Fruit fly (Drosophila melanogaster) whole organism, embryonic: Measurements from ENCODE around the gene neb.
A peak's percentile ranks its signal among the peaks of the same experiment; 100 is the strongest.

Experiments
- Adf1 ChIP-seq: fragments of 200-800 bp; sonication (Bioruptor generic); IDR thresholded peaks from 2 replicates; pipeline ENCODE4 v1.3.6; 2022; ENCODE audit warnings: missing biosample characterization, missing genetic modification characterization
- Asciz ChIP-seq: fragments of 200-800 bp; sonication (Bioruptor generic); optimal IDR thresholded peaks from 2 replicates; lab custom pipeline; 2017; ENCODE audit warnings: missing biosample characterization, mild to moderate bottlenecking, missing genetic modification characterization, missing genetic modification reagents
- Atf-2 ChIP-seq: fragments of 200-800 bp; sonication (Bioruptor generic); optimal IDR thresholded peaks from 2 replicates; lab custom pipeline; 2016; ENCODE audit warnings: missing biosample characterization, missing genetic modification characterization
- Atf6 ChIP-seq: fragments of 200-800 bp; sonication (Bioruptor generic); IDR thresholded peaks from 2 replicates; pipeline ENCODE4 v1.3.6; 2022; ENCODE audit warnings: missing biosample characterization, missing genetic modification characterization
- CG10321 ChIP-seq: fragments of 200-800 bp; sonication (Bioruptor generic); IDR thresholded peaks from 2 replicates; pipeline ENCODE4 v1.3.6; 2022; ENCODE audit warnings: missing biosample characterization, missing genetic modification characterization
- CG10654 ChIP-seq: fragments of 200-800 bp; sonication (Bioruptor generic); optimal IDR thresholded peaks from 2 replicates; lab custom pipeline; 2016; ENCODE audit warnings: missing biosample characterization, missing genetic modification characterization
- CG11093 ChIP-seq: fragments of 200-800 bp; sonication (Bioruptor generic); IDR thresholded peaks from 3 replicates; pipeline ENCODE4 v1.3.6; 2022; ENCODE audit warnings: missing biosample characterization, missing genetic modification characterization
- CG11456 ChIP-seq: fragments of 200-800 bp; sonication (Bioruptor generic); IDR thresholded peaks from 3 replicates; pipeline ENCODE4 v1.3.6; 2022; ENCODE audit warnings: missing biosample characterization, missing genetic modification characterization
- CG15073 ChIP-seq: fragments of 200-800 bp; sonication (Bioruptor generic); optimal IDR thresholded peaks from 2 replicates; lab custom pipeline; 2016; ENCODE audit warnings: missing biosample characterization, missing genetic modification characterization
- CG15514 ChIP-seq: fragments of 200-800 bp; sonication (Bioruptor generic); optimal IDR thresholded peaks from 3 replicates; lab custom pipeline; 2017; ENCODE audit warnings: missing biosample characterization, missing genetic modification characterization, mild to moderate bottlenecking, moderate library complexity, missing genetic modification reagents
- CG18262 ChIP-seq: fragments of 200-800 bp; optimal IDR thresholded peaks from 3 replicates; lab custom pipeline; 2019; ENCODE audit warnings: missing biosample characterization, mild to moderate bottlenecking, missing genetic modification characterization, moderate library complexity
- CG18619 ChIP-seq: fragments of 200-800 bp; sonication (Bioruptor generic); optimal IDR thresholded peaks from 3 replicates; lab custom pipeline; 2017; ENCODE audit warnings: missing biosample characterization, mild to moderate bottlenecking, missing genetic modification characterization
- CG2875 ChIP-seq: fragments of 200-800 bp; sonication (Bioruptor generic); optimal IDR thresholded peaks from 2 replicates; lab custom pipeline; 2017; ENCODE audit warnings: missing biosample characterization, mild to moderate bottlenecking, missing genetic modification characterization, missing genetic modification reagents
- CG34376 ChIP-seq: fragments of 200-800 bp; sonication (Bioruptor generic); optimal IDR thresholded peaks from 2 replicates; lab custom pipeline; 2018; ENCODE audit warnings: missing biosample characterization, mild to moderate bottlenecking, missing genetic modification characterization
- CG4328 ChIP-seq: fragments of 200-800 bp; sonication (Bioruptor generic); optimal IDR thresholded peaks from 3 replicates; lab custom pipeline; 2017; ENCODE audit warnings: missing biosample characterization, missing genetic modification reagents, missing genetic modification characterization
- CG43689 ChIP-seq: fragments of 200-800 bp; sonication (Bioruptor generic); IDR thresholded peaks from 2 replicates; pipeline ENCODE4 v1.3.6; 2022; ENCODE audit warnings: missing biosample characterization, missing genetic modification characterization
- CG4820 ChIP-seq: fragments of 200-800 bp; sonication (Bioruptor generic); optimal IDR thresholded peaks from 3 replicates; lab custom pipeline; 2016; ENCODE audit warnings: missing biosample characterization, missing genetic modification characterization
- CG6765 ChIP-seq: fragments of 200-800 bp; sonication (Bioruptor generic); optimal IDR thresholded peaks from 3 replicates; lab custom pipeline; 2017; ENCODE audit warnings: missing biosample characterization, mild to moderate bottlenecking, missing genetic modification characterization
- CG9609 ChIP-seq: fragments of 200-800 bp; sonication (Bioruptor generic); optimal IDR thresholded peaks from 3 replicates; lab custom pipeline; 2016; ENCODE audit warnings: missing biosample characterization, missing genetic modification characterization
- CG9817 ChIP-seq: fragments of 200-800 bp; sonication (Bioruptor generic); optimal IDR thresholded peaks from 2 replicates; lab custom pipeline; 2018; ENCODE audit warnings: missing biosample characterization, mild to moderate bottlenecking, missing genetic modification characterization, moderate library complexity
- CG9876 ChIP-seq: fragments of 200-800 bp; sonication (Bioruptor generic); optimal IDR thresholded peaks from 2 replicates; lab custom pipeline; 2016; ENCODE audit warnings: missing biosample characterization, missing genetic modification characterization
- D19B ChIP-seq: fragments of 200-800 bp; sonication (Bioruptor generic); optimal IDR thresholded peaks from 2 replicates; lab custom pipeline; 2017; ENCODE audit warnings: missing biosample characterization, mild to moderate bottlenecking, missing genetic modification characterization
- Dek ChIP-seq: fragments of 200-800 bp; sonication (Bioruptor generic); optimal IDR thresholded peaks from 3 replicates; lab custom pipeline; 2019; ENCODE audit warnings: missing biosample characterization, mild to moderate bottlenecking, missing genetic modification characterization, moderate library complexity
- Dip3 ChIP-seq: fragments of 200-800 bp; sonication (Bioruptor generic); optimal IDR thresholded peaks from 3 replicates; lab custom pipeline; 2016; ENCODE audit warnings: missing biosample characterization, missing genetic modification characterization
- Hsf ChIP-seq: fragments of 200-800 bp; sonication (Bioruptor generic); optimal IDR thresholded peaks from 3 replicates; lab custom pipeline; 2016; ENCODE audit warnings: missing biosample characterization, missing genetic modification characterization
- Kr ChIP-seq: fragments of 200-800 bp; sonication (Bioruptor generic); optimal IDR thresholded peaks from 2 replicates; lab custom pipeline; 2017; ENCODE audit warnings: missing biosample characterization, mild to moderate bottlenecking, missing genetic modification characterization
- Mes4 ChIP-seq: fragments of 200-800 bp; sonication (Bioruptor generic); optimal IDR thresholded peaks from 2 replicates; lab custom pipeline; 2016; ENCODE audit warnings: missing biosample characterization, missing genetic modification characterization
- Myb ChIP-seq: fragments of 200-800 bp; sonication (Bioruptor generic); optimal IDR thresholded peaks from 2 replicates; lab custom pipeline; 2016; ENCODE audit warnings: missing biosample characterization, missing genetic modification characterization
- NC2β ChIP-seq: fragments of 200-800 bp; sonication (Bioruptor generic); optimal IDR thresholded peaks from 2 replicates; lab custom pipeline; 2016; ENCODE audit warnings: missing biosample characterization, missing genetic modification characterization
- NFAT ChIP-seq: fragments of 200-800 bp; sonication (Bioruptor generic); IDR thresholded peaks from 2 replicates; pipeline ENCODE4 v1.3.6; 2022; ENCODE audit warnings: missing biosample characterization, missing genetic modification characterization
- Opbp ChIP-seq: fragments of 200-800 bp; sonication (Bioruptor generic); IDR thresholded peaks from 3 replicates; pipeline ENCODE4 v1.3.6; 2022; ENCODE audit warnings: missing biosample characterization, missing genetic modification characterization; ENCODE audit not compliant: partially characterized antibody
- Rfx ChIP-seq: fragments of 200-800 bp; sonication (Bioruptor generic); IDR thresholded peaks from 2 replicates; pipeline ENCODE4 v1.3.6; 2022; ENCODE audit warnings: missing biosample characterization, missing genetic modification characterization
- Stat92E ChIP-seq, 3 experiments: fragments of >200 bp in 2 of 3; fragments of 200-800 bp in 1 of 3; sonication (Bioruptor generic) in 1 of 3; optimal IDR thresholded peaks; 2 replicates each; lab custom pipeline; 2017 to 2019; ENCODE audit warnings: missing biosample characterization in 3 of 3, missing genetic modification characterization in 3 of 3, mild to moderate bottlenecking in 1 of 3, moderate library complexity in 1 of 3
- Tbp ChIP-seq: fragments of >200 bp; optimal IDR thresholded peaks from 2 replicates; lab custom pipeline; 2018; ENCODE audit warnings: missing biosample characterization, missing genetic modification characterization
- corto ChIP-seq: fragments of 200-800 bp; sonication (Bioruptor generic); optimal IDR thresholded peaks from 2 replicates; lab custom pipeline; 2016; ENCODE audit warnings: missing biosample characterization, mild to moderate bottlenecking, missing genetic modification characterization, moderate library complexity
- fd3F ChIP-seq: fragments of 200-800 bp; sonication (Bioruptor generic); optimal IDR thresholded peaks from 2 replicates; lab custom pipeline; 2018; ENCODE audit warnings: missing biosample characterization, mild to moderate bottlenecking, missing genetic modification characterization, moderate library complexity
- fd64A ChIP-seq: fragments of 200-800 bp; sonication (Bioruptor generic); optimal IDR thresholded peaks from 3 replicates; lab custom pipeline; 2018; ENCODE audit warnings: missing biosample characterization, mild to moderate bottlenecking, missing genetic modification characterization
- fd96Cb ChIP-seq: fragments of 200-800 bp; sonication (Bioruptor generic); optimal IDR thresholded peaks from 2 replicates; lab custom pipeline; 2018; ENCODE audit warnings: missing biosample characterization, mild to moderate bottlenecking, missing genetic modification characterization, moderate library complexity
- fru ChIP-seq: fragments of >200 bp; optimal IDR thresholded peaks from 2 replicates; lab custom pipeline; 2017
- hb ChIP-seq: fragments of 200-800 bp; sonication (Bioruptor generic); IDR thresholded peaks from 3 replicates; pipeline ENCODE4 v1.3.6; 2022; ENCODE audit warnings: missing biosample characterization, missing genetic modification characterization; ENCODE audit not compliant: partially characterized antibody
- hth ChIP-seq: fragments of >200 bp; optimal IDR thresholded peaks from 2 replicates; lab custom pipeline; 2017; ENCODE audit warnings: inconsistent platforms
- ind ChIP-seq: fragments of 200-800 bp; sonication (Bioruptor generic); optimal IDR thresholded peaks from 3 replicates; lab custom pipeline; 2016; ENCODE audit warnings: missing biosample characterization, missing genetic modification characterization
- klu ChIP-seq: fragments of 200-800 bp; sonication (Bioruptor generic); IDR thresholded peaks from 2 replicates; pipeline ENCODE4 v1.3.6; 2022; ENCODE audit warnings: missing biosample characterization, missing genetic modification characterization
- lmd ChIP-seq: fragments of 200-800 bp; sonication (Bioruptor generic); IDR thresholded peaks from 2 replicates; pipeline ENCODE4 v1.3.6; 2022; ENCODE audit warnings: missing biosample characterization, missing genetic modification characterization
- nom ChIP-seq: fragments of 200-800 bp; sonication (Bioruptor generic); optimal IDR thresholded peaks from 2 replicates; lab custom pipeline; 2017; ENCODE audit warnings: missing biosample characterization, missing genetic modification characterization, mild to moderate bottlenecking, moderate library complexity, missing genetic modification reagents
- prd ChIP-seq, 3 experiments: fragments of >200 bp in 2 of 3; fragments of 200-800 bp in 1 of 3; sonication (Bioruptor generic) in 1 of 3; optimal IDR thresholded peaks in 2 of 3; IDR thresholded peaks in 1 of 3; 2 replicates in 2 of 3; 3 replicates in 1 of 3; pipeline versions ENCODE4 v1.3.6 to Lab custom; 2017 to 2022; ENCODE audit warnings: missing biosample characterization in 1 of 3, missing genetic modification characterization in 1 of 3
- row ChIP-seq: fragments of 200-800 bp; sonication (Bioruptor generic); IDR thresholded peaks from 3 replicates; pipeline ENCODE4 v1.3.6; 2022; ENCODE audit warnings: missing biosample characterization, missing genetic modification characterization
- sisA ChIP-seq: fragments of 200-800 bp; sonication (Bioruptor generic); IDR thresholded peaks from 2 replicates; pipeline ENCODE4 v1.3.6; 2022; ENCODE audit warnings: missing biosample characterization, missing genetic modification characterization
- tio ChIP-seq: fragments of 200-800 bp; sonication (Bioruptor generic); optimal IDR thresholded peaks from 2 replicates; lab custom pipeline; 2017; ENCODE audit warnings: missing biosample characterization, missing genetic modification characterization, inconsistent platforms

neb gene

dm6 chr2L:20082965-20083855, 7.7 kb downstream of the neb start (continued):
- TF ChIP-seq fd64A (GFP tag; lab: Kevin White, UChicago) (no peak), CG2875 (GFP tag; lab: Kevin White, UChicago) (no peak), tio (GFP tag; lab: Kevin White, UChicago) (peak; percentile 4), CG15514 (no peak), Tbp (no peak), CG4328 (GFP tag; lab: Kevin White, UChicago) (no peak), CG34376 (GFP tag; lab: Kevin White, UChicago) (peak; percentile 43), row (GFP tag; lab: Robert Waterston, UW) (peak; percentile 27; the same call in 1 of the 3 replicates), Rfx (GFP tag; lab: Robert Waterston, UW) (0 out of 2 replicates have a peak, but pooled peaks have one; percentile 33), Kr (no peak), hth (lab: Kevin White, UChicago) (no peak), prd (optimal IDR thresholded peaks at IDR 0.05; lab: Kevin White, UChicago) (no peak), prd (GFP tag; IDR thresholded peaks at IDR 0.05; lab: Robert Waterston, UW) (peak; percentile 18; the same call in 1 of the 3 replicates), Atf6 (no peak), CG10654 (GFP tag; lab: Kevin White, UChicago) (no peak), CG15073 (no peak), NC2β (GFP tag; lab: Kevin White, UChicago) (no peak), lmd (GFP tag; lab: Robert Waterston, UW) (no peak; the same call in 1 of the 2 replicates), Hsf (no peak), Opbp (no peak), CG4820 (GFP tag; lab: Kevin White, UChicago) (no peak), D19B (GFP tag; lab: Kevin White, UChicago) (no peak), fru (lab: Kevin White, UChicago) (no peak), CG11456 (GFP tag; lab: Robert Waterston, UW) (no peak), Atf-2 (GFP tag; lab: Kevin White, UChicago) (no peak), CG9817 (tag; lab: Kevin White, UChicago) (peak; percentile 19), CG10321 (no peak), Adf1 (GFP tag; lab: Robert Waterston, UW) (peak; percentile 27; the same call in 1 of the 2 replicates), klu (GFP tag; lab: Robert Waterston, UW) (no peak), Stat92E (GFP tag; optimal IDR thresholded peaks at IDR 0.05; lab: Kevin White, UChicago) (no peak), fd3F (no peak), sisA (GFP tag; lab: Robert Waterston, UW) (no peak), CG9876 (GFP tag; lab: Kevin White, UChicago) (no peak), corto (GFP tag; lab: Kevin White, UChicago) (peak; percentile 64), nom (GFP tag; lab: Kevin White, UChicago) (no peak), CG43689 (GFP tag; lab: Robert Waterston, UW) (no peak), Dek (tag; lab: Kevin White, UChicago) (no peak), ind (GFP tag; lab: Kevin White, UChicago) (no peak), fd96Cb (tag; lab: Kevin White, UChicago) (peak; percentile 15), CG11093 (GFP tag; lab: Robert Waterston, UW) (0 out of 3 replicates have a peak, but pooled peaks have one; percentile 4), CG9609 (GFP tag; lab: Kevin White, UChicago) (no peak), CG6765 (peak; percentile 18), CG18262 (tag; lab: Kevin White, UChicago) (no peak), Myb (no peak), Dip3 (GFP tag; lab: Kevin White, UChicago) (no peak), CG18619 (GFP tag; lab: Kevin White, UChicago) (no peak), Mes4 (GFP tag; lab: Kevin White, UChicago) (no peak), Asciz (GFP tag; lab: Kevin White, UChicago) (peak; percentile 36), hb (GFP tag; lab: Robert Waterston, UW) (no peak), NFAT (GFP tag; lab: Robert Waterston, UW) (no peak)
